Fruit fly (Drosophila melanogaster): ENCODE results near the gene MtnF.

DNA sequence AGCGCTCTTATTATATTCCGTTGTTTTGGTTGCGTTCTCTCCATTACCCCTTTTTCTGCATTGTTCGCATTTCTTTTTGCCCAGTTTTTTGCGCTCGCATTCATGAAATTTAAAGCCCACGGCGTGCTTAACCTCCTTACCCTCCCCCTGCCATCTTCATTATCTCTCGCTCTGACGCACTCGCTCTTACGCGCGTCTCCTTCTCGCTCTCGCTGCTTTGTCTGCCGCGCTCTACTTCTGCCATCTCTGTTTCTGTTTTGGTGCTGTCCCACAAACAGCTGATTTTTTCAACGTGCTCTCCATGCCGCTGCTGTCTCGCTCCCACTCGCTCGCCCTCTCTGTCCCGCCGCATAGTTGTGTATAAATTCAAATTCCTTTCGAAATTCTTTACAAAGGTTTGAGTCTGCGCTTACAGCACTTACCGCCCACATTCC lies 48.5 kb downstream of the MtnF start:
- no peak for TF ChIP-seq Sin3A (optimal IDR thresholded peaks at IDR 0.05)
- no peak for TF ChIP-seq h (optimal IDR thresholded peaks at IDR 0.05)

Data from Kc167 (cell line).